Fruit fly (Drosophila melanogaster): Measurements from ENCODE around the gene CG16989.

The CG16989 gene

DNA sequence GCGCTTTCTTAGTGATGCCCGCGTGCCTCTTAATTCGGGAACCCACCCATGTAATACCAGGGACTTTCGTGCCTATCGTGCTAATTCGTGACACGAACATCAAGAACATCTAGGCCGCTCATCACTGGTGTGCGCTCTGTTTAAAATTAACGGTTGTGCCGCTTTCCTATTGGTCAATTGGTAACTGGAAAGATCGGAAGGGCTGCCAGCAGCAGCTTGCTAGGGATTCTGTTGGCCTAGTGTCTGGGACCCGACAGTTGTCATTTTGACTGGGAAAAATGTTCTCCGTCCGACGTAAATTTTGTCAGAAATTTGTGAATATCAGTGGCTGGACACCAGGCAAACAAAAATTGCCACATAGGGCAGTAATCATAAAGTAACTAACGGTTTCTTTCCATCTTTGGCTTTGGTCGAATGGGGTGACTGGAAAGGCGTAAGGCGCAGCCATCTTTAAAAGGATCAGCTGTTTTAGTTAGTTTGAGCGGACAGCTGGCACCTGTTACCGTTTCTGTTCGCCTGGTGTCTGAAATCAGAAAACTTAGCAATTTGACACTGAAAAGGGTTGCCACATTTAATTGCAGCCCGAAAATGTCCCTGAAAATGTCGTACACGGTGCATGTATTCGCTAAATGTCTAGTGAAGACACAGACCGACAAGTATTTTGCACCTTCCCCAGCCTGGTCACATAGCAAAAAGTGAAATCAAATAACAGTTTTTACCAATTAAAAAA lies 33.9 kb upstream of the CG16989 start, which contains the start of gene CG5273 (continued):
- peak; percentile 17 for TF ChIP-seq Meics (GFP tag; optimal IDR thresholded peaks at IDR 0.05)
- peak; percentile 82 for TF ChIP-seq HLH4C (GFP tag; IDR thresholded peaks at IDR 0.05; ENCODE audit: partially characterized antibody)
- TF ChIP-seq salm (tag; optimal IDR thresholded peaks at IDR 0.05), result peak; percentile 33
- peak; percentile 52 for TF ChIP-seq stwl (tag; optimal IDR thresholded peaks at IDR 0.05)
- peak; percentile 99 for TF ChIP-seq CG2129 (GFP tag; IDR thresholded peaks at IDR 0.05; ENCODE audit: partially characterized antibody)
- TF ChIP-seq dan (GFP tag; IDR thresholded peaks at IDR 0.05), result no peak
- TF ChIP-seq CG10979 (tag; optimal IDR thresholded peaks at IDR 0.05), result no peak
- no peak for TF ChIP-seq CG1529 (GFP tag; optimal IDR thresholded peaks at IDR 0.05)
- peak; percentile 60 for TF ChIP-seq gro (GFP tag; optimal IDR thresholded peaks at IDR 0.05)
- TF ChIP-seq CG6791 (GFP tag; IDR thresholded peaks at IDR 0.05; ENCODE audit: partially characterized antibody), result peak; percentile 97
- no peak for TF ChIP-seq CG4404 (GFP tag; IDR thresholded peaks at IDR 0.05)
- TF ChIP-seq Ets97D (GFP tag; optimal IDR thresholded peaks at IDR 0.05), result peak; percentile 95
- no peak for TF ChIP-seq lov (optimal IDR thresholded peaks at IDR 0.05)
- TF ChIP-seq lov (GFP tag; IDR thresholded peaks at IDR 0.05), result no peak
- TF ChIP-seq Mad (GFP tag; optimal IDR thresholded peaks at IDR 0.05), result peak; percentile 19
- TF ChIP-seq sug (tag; optimal IDR thresholded peaks at IDR 0.05), result peak; percentile 52
- TF ChIP-seq CG10543 (GFP tag; optimal IDR thresholded peaks at IDR 0.05), result peak; percentile 69
- TF ChIP-seq CG17829 (tag; optimal IDR thresholded peaks at IDR 0.05), result no peak
- no peak for TF ChIP-seq CG10959 (GFP tag; IDR thresholded peaks at IDR 0.05)
- peak; percentile 39; the same call in 1 of the 3 replicates for TF ChIP-seq otp (GFP tag; IDR thresholded peaks at IDR 0.05)
- TF ChIP-seq Asciz (GFP tag; optimal IDR thresholded peaks at IDR 0.05), result peak; percentile 0
- TF ChIP-seq Mrtf (GFP tag; IDR thresholded peaks at IDR 0.05), result no peak
- no peak for TF ChIP-seq Bteb2 (GFP tag; optimal IDR thresholded peaks at IDR 0.05)
- peak; percentile 38 for TF ChIP-seq caup (GFP tag; optimal IDR thresholded peaks at IDR 0.05; ENCODE audit: severe bottlenecking)
- TF ChIP-seq CG14667 (GFP tag; IDR thresholded peaks at IDR 0.05), result no peak
- TF ChIP-seq NC2β (GFP tag; optimal IDR thresholded peaks at IDR 0.05), result peak; percentile 8
- TF ChIP-seq CG11504 (tag; optimal IDR thresholded peaks at IDR 0.05), result peak; percentile 30
- TF ChIP-seq Dll (GFP tag; IDR thresholded peaks at IDR 0.05; ENCODE audit: partially characterized antibody), result peak; percentile 99
- no peak for TF ChIP-seq pan (optimal IDR thresholded peaks at IDR 0.05)
- peak in 1 of 2 experiments; percentile 18 for TF ChIP-seq pan (GFP tag; optimal IDR thresholded peaks at IDR 0.05 in 1 of 2, IDR thresholded peaks at IDR 0.05 in 1 of 2)
- TF ChIP-seq CG14860 (GFP tag; IDR thresholded peaks at IDR 0.05; ENCODE audit: partially characterized antibody), result peak; percentile 91
- no peak for TF ChIP-seq az2 (GFP tag; optimal IDR thresholded peaks at IDR 0.05)
- TF ChIP-seq MTF-1 (GFP tag; optimal IDR thresholded peaks at IDR 0.05; ENCODE audit: borderline replicate concordance), result peak; percentile 7
- peak; percentile 81 for TF ChIP-seq knrl (GFP tag; IDR thresholded peaks at IDR 0.05; ENCODE audit: partially characterized antibody)
- peak; percentile 48 for TF ChIP-seq kah (GFP tag; optimal IDR thresholded peaks at IDR 0.05)
- TF ChIP-seq CG16813 (GFP tag; IDR thresholded peaks at IDR 0.05; ENCODE audit: partially characterized antibody), result peak; percentile 94
- TF ChIP-seq CG11560 (tag; IDR thresholded peaks at IDR 0.05), result no peak
- peak; percentile 56 for TF ChIP-seq YL-1 (GFP tag; optimal IDR thresholded peaks at IDR 0.05)
- no peak for TF ChIP-seq NC2α (GFP tag; optimal IDR thresholded peaks at IDR 0.05)
- TF ChIP-seq CG16779 (GFP tag; IDR thresholded peaks at IDR 0.05), result 0 out of 2 replicates have a peak, but pooled peaks have one; percentile 14
- TF ChIP-seq Hr3 (GFP tag; optimal IDR thresholded peaks at IDR 0.05), result no peak
- TF ChIP-seq onecut (GFP tag; IDR thresholded peaks at IDR 0.05), result no peak
- TF ChIP-seq CG7928 (GFP tag; optimal IDR thresholded peaks at IDR 0.05), result peak; percentile 72
- TF ChIP-seq sim (GFP tag; IDR thresholded peaks at IDR 0.05), result no peak
- peak; percentile 95 for TF ChIP-seq Opbp (GFP tag; IDR thresholded peaks at IDR 0.05; ENCODE audit: partially characterized antibody)
- TF ChIP-seq HmgZ (tag; optimal IDR thresholded peaks at IDR 0.05), result peak; percentile 53
- TF ChIP-seq tap (tag; optimal IDR thresholded peaks at IDR 0.05), result peak; percentile 6
- TF ChIP-seq CG12219 (GFP tag; optimal IDR thresholded peaks at IDR 0.05), result no peak
- peak; percentile 11 for TF ChIP-seq oc (tag; optimal IDR thresholded peaks at IDR 0.05)
